Worm (Caenorhabditis elegans): ENCODE measurements around the gene K08F8.15.

- TF ChIP-seq him-1 (tag; optimal IDR thresholded peaks at IDR 0.05) = no peak
- no peak for TF ChIP-seq dao-5 (tag; optimal IDR thresholded peaks at IDR 0.05)
These were observed 34.2 kb downstream of the K08F8.15 start, which contains the start of gene appg-2 for ce11 chrII:8800830-8801229.
